Worm (Caenorhabditis elegans): Measurements from ENCODE around the gene set-20.

ce11 chrX:5645606-5646005 is 40.4 kb downstream of the set-20 start:
- no peak for TF ChIP-seq B0310.2 (tag; optimal IDR thresholded peaks at IDR 0.05)
- TF ChIP-seq scrt-1 (GFP tag; IDR thresholded peaks at IDR 0.05) = no peak
- TF ChIP-seq ama-1 (optimal IDR thresholded peaks at IDR 0.05) = no peak
- no peak for TF ChIP-seq ets-7 (tag; optimal IDR thresholded peaks at IDR 0.05)
- no peak for TF ChIP-seq sea-1 (GFP tag; conservative IDR thresholded peaks at IDR 0.05)
- no peak for TF ChIP-seq hmg-4 (GFP tag; optimal IDR thresholded peaks at IDR 0.05)
- no peak for TF ChIP-seq pes-1 (GFP tag; IDR thresholded peaks at IDR 0.05)
- TF ChIP-seq F13C5.2 (tag; optimal IDR thresholded peaks at IDR 0.05) = no peak

All from whole organism, early embryonic.